Worm (Caenorhabditis elegans): ENCODE data around the gene AH6.17.

ce11 chrII:9544386-9544785 lies 21.4 kb downstream of the AH6.17 start, which contains the start of gene sra-7:
- TF ChIP-seq hnd-1 (tag; optimal IDR thresholded peaks at IDR 0.05) (no peak), pes-1 (GFP tag; IDR thresholded peaks at IDR 0.05) (no peak), B0310.2 (tag; optimal IDR thresholded peaks at IDR 0.05) (no peak), ceh-13 (GFP tag; optimal IDR thresholded peaks at IDR 0.05) (no peak), hmbx-1 (tag; optimal IDR thresholded peaks at IDR 0.05) (no peak)

Measured in whole organism, early embryonic.